Worm (Caenorhabditis elegans) whole organism, young adult: ENCODE results near the gene srh-212.

ENCODE experiments used
- F39B2.1 ChIP-seq: fragments of 200-800 bp; sonication (Bioruptor generic); IDR thresholded peaks from 2 replicates; pipeline ENCODE4 v1.3.6; 2022; ENCODE audit warnings: missing genetic modification reagents, missing genetic modification characterization, missing compliant biosample characterization
- Y53G8AR.9 ChIP-seq: fragments of 200-800 bp; sonication (Bioruptor generic); conservative IDR thresholded peaks from 2 replicates; pipeline ENCODE4 v1.3.6; 2022; ENCODE audit warnings: missing genetic modification reagents, missing genetic modification characterization, missing compliant biosample characterization
- aptf-2 ChIP-seq: fragments of 200-800 bp; sonication (Bioruptor generic); conservative IDR thresholded peaks from 2 replicates; pipeline ENCODE4 v1.3.6; 2022; ENCODE audit warnings: missing genetic modification reagents, missing genetic modification characterization, missing compliant biosample characterization
- ceh-40 ChIP-seq: fragments of 200-800 bp; sonication (Bioruptor generic); IDR thresholded peaks from 2 replicates; pipeline ENCODE4 v1.3.6; 2022; ENCODE audit warnings: missing genetic modification characterization, missing compliant biosample characterization
- ceh-79 ChIP-seq: sonication (generic microtip); optimal IDR thresholded peaks from 2 replicates; lab custom pipeline; 2017; ENCODE audit warnings: mild to moderate bottlenecking, missing genetic modification characterization, missing compliant biosample characterization
- dpl-1 ChIP-seq: fragments of 150-350 bp; optimal IDR thresholded peaks from 2 replicates; lab custom pipeline; 2014; ENCODE audit warnings: missing biosample characterization, missing genetic modification reagents, missing genetic modification characterization
- ets-4 ChIP-seq: fragments of 200-800 bp; sonication (Bioruptor generic); optimal IDR thresholded peaks from 2 replicates; lab custom pipeline; 2018; ENCODE audit warnings: mild to moderate bottlenecking, missing genetic modification characterization, missing compliant biosample characterization
- tbx-9 ChIP-seq: sonication (generic microtip); optimal IDR thresholded peaks from 2 replicates; lab custom pipeline; 2016; ENCODE audit warnings: borderline replicate concordance, missing genetic modification characterization, inconsistent platforms, missing compliant biosample characterization
- ztf-22 ChIP-seq: fragments of 200-800 bp; sonication (Bioruptor generic); optimal IDR thresholded peaks from 2 replicates; lab custom pipeline; 2018; ENCODE audit warnings: mild to moderate bottlenecking, missing genetic modification characterization, moderate library complexity, missing compliant biosample characterization
- ztf-28 ChIP-seq: fragments of 200-800 bp; sonication (Bioruptor generic); IDR thresholded peaks from 2 replicates; pipeline ENCODE4 v1.3.6; 2022; ENCODE audit warnings: missing genetic modification reagents, missing genetic modification characterization, missing compliant biosample characterization

DNA sequence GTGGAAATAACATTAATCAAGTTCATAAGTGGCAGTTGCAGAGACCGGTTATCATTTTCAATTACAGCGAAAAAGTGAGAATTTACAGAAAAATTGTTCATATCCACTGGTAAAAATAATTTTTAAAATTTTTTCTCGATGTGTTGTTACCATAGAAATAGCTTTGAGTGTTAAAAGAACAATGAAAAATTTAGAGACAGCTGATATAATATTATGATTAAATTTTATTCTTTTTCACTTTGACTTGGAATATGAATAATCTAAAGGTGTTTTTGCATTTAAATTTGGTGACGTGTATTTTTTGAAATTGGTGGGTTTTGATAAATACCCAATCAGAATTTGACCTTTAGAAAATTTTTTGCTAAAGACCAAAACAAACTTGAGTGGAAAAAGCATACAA lies 34.6 kb upstream of the srh-212 start, which contains the start of gene F59B1.6:
- TF ChIP-seq ets-4 (GFP tag; lab: Kevin White, UChicago) (no peak), F39B2.1 (GFP tag; lab: Robert Waterston, UW) (no peak), ceh-40 (no peak), tbx-9 (tag; lab: Kevin White, UChicago) (no peak), aptf-2 (GFP tag; lab: Robert Waterston, UW) (no peak), ceh-79 (tag; lab: Kevin White, UChicago) (no peak), ztf-22 (GFP tag; lab: Kevin White, UChicago) (no peak), dpl-1 (GFP tag; lab: Kevin White, UChicago) (no peak), Y53G8AR.9 (GFP tag; lab: Robert Waterston, UW) (no peak), ztf-28 (GFP tag; lab: Robert Waterston, UW) (no peak)
